Fruit fly (Drosophila melanogaster) whole organism, wandering third instar larva: Measurements from ENCODE around the gene CG33688.
A peak's percentile ranks its signal among the peaks of the same experiment; 100 is the strongest.

ENCODE experiments used
- Abd-B ChIP-seq: fragments of >200 bp; optimal IDR thresholded peaks from 2 replicates; lab custom pipeline; 2017; ENCODE audit warnings: missing biosample characterization, missing genetic modification characterization
- CG32264 ChIP-seq: fragments of 200-800 bp; sonication (Bioruptor generic); optimal IDR thresholded peaks from 2 replicates; lab custom pipeline; 2016; ENCODE audit warnings: missing biosample characterization, missing genetic modification characterization
- CG9705 ChIP-seq: fragments of 200-800 bp; sonication (Bioruptor generic); optimal IDR thresholded peaks from 2 replicates; lab custom pipeline; 2018; ENCODE audit warnings: missing biosample characterization, mild to moderate bottlenecking, missing genetic modification characterization
- CrebA ChIP-seq: fragments of 200-800 bp; sonication (Bioruptor generic); optimal IDR thresholded peaks from 2 replicates; lab custom pipeline; 2016; ENCODE audit warnings: missing biosample characterization, mild to moderate bottlenecking, missing genetic modification characterization, borderline replicate concordance
- Dfd ChIP-seq: fragments of >200 bp; optimal IDR thresholded peaks from 2 replicates; lab custom pipeline; 2017; ENCODE audit warnings: missing biosample characterization, missing genetic modification characterization
- Dif ChIP-seq: fragments of 200-275, 200-300 bp; sonication (Bioruptor generic); optimal IDR thresholded peaks from 2 replicates; lab custom pipeline; 2018; ENCODE audit warnings: missing biosample characterization, missing genetic modification characterization; ENCODE audit not compliant: partially characterized antibody
- GATAd ChIP-seq: sonication (Bioruptor generic); optimal IDR thresholded peaks from 2 replicates; lab custom pipeline; 2016; ENCODE audit warnings: missing biosample characterization, missing genetic modification characterization
- HLH106 ChIP-seq: fragments of 200-800 bp; optimal IDR thresholded peaks from 3 replicates; lab custom pipeline; 2019; ENCODE audit warnings: missing biosample characterization, mild to moderate bottlenecking, missing genetic modification characterization, moderate library complexity
- Hnf4 ChIP-seq: fragments of 200-800 bp; sonication (Bioruptor generic); optimal IDR thresholded peaks from 2 replicates; lab custom pipeline; 2016; ENCODE audit warnings: missing biosample characterization, mild to moderate bottlenecking, missing genetic modification characterization
- Hr78 ChIP-seq: fragments of >200 bp; optimal IDR thresholded peaks from 2 replicates; lab custom pipeline; 2017; ENCODE audit warnings: missing biosample characterization, missing genetic modification characterization
- Hr83 ChIP-seq: fragments of 200-300 bp; sonication (Bioruptor generic); optimal IDR thresholded peaks from 2 replicates; lab custom pipeline; 2016; ENCODE audit warnings: missing biosample characterization, mild to moderate bottlenecking, missing genetic modification characterization, moderate library complexity; ENCODE audit not compliant: poor library complexity, severe bottlenecking
- Jra ChIP-seq: sonication (Bioruptor generic); optimal IDR thresholded peaks from 2 replicates; lab custom pipeline; 2016; ENCODE audit warnings: missing biosample characterization, missing genetic modification characterization
- Mio ChIP-seq: sonication (Bioruptor generic); optimal IDR thresholded peaks from 2 replicates; lab custom pipeline; 2016; ENCODE audit warnings: missing biosample characterization, missing genetic modification characterization
- Myc ChIP-seq: fragments of >200 bp; optimal IDR thresholded peaks from 2 replicates; lab custom pipeline; 2017
- N ChIP-seq: fragments of >200 bp; optimal IDR thresholded peaks from 2 replicates; lab custom pipeline; 2018; ENCODE audit warnings: missing biosample characterization, missing external identifiers, missing genetic modification characterization
- OdsH ChIP-seq: fragments of 200-800 bp; sonication (Bioruptor generic); optimal IDR thresholded peaks from 2 replicates; lab custom pipeline; 2016; ENCODE audit warnings: missing biosample characterization, mild to moderate bottlenecking, missing genetic modification characterization
- Rel ChIP-seq, 2 experiments: fragments of 200-800 bp; sonication (Bioruptor generic) in 1 of 2; optimal IDR thresholded peaks; 2 replicates in 1 of 2; 3 replicates in 1 of 2; lab custom pipeline; 2016 to 2019; ENCODE audit warnings: mild to moderate bottlenecking in 2 of 2, missing biosample characterization in 2 of 2, missing genetic modification characterization in 2 of 2, moderate library complexity in 1 of 2
- Sp1 ChIP-seq: fragments of 200-800 bp; sonication (Bioruptor generic); optimal IDR thresholded peaks from 3 replicates; lab custom pipeline; 2019; ENCODE audit warnings: missing biosample characterization, mild to moderate bottlenecking, missing genetic modification characterization, moderate library complexity
- Vsx2 ChIP-seq: fragments of 200-300, 225-300 bp; sonication (Bioruptor generic); optimal IDR thresholded peaks from 2 replicates; lab custom pipeline; 2018; ENCODE audit warnings: missing biosample characterization, missing genetic modification characterization; ENCODE audit not compliant: partially characterized antibody
- br ChIP-seq: fragments of 200-800 bp; sonication (Bioruptor generic); optimal IDR thresholded peaks from 2 replicates; lab custom pipeline; 2016; ENCODE audit warnings: missing biosample characterization, missing genetic modification characterization
- brk ChIP-seq: fragments of 200-800 bp; sonication (Bioruptor generic); optimal IDR thresholded peaks from 2 replicates; lab custom pipeline; 2016; ENCODE audit warnings: missing biosample characterization, mild to moderate bottlenecking, missing genetic modification characterization
- dl ChIP-seq, 2 experiments: fragments of 175-275, 200-275 bp in 1 of 2; fragments of 200-275 bp in 1 of 2; sonication (Bioruptor generic); optimal IDR thresholded peaks; lab custom pipeline; 2018; ENCODE audit warnings: mild to moderate bottlenecking in 2 of 2, missing biosample characterization in 2 of 2, missing genetic modification characterization in 2 of 2, moderate library complexity in 2 of 2; ENCODE audit not compliant: partially characterized antibody in 2 of 2, insufficient read depth in 1 of 2
- dmrt93B ChIP-seq: fragments of 200-800 bp; sonication (Bioruptor generic); optimal IDR thresholded peaks from 2 replicates; lab custom pipeline; 2018; ENCODE audit warnings: missing biosample characterization, mild to moderate bottlenecking, missing genetic modification characterization
- dsf ChIP-seq: sonication (Bioruptor generic); optimal IDR thresholded peaks from 2 replicates; lab custom pipeline; 2016; ENCODE audit warnings: missing biosample characterization, missing genetic modification characterization, borderline replicate concordance
- ey ChIP-seq: fragments of 200-800 bp; sonication (Bioruptor generic); optimal IDR thresholded peaks from 2 replicates; lab custom pipeline; 2016; ENCODE audit warnings: missing biosample characterization, missing genetic modification characterization
- foxo ChIP-seq, 2 experiments: fragments of 200-800 bp; sonication (Bioruptor generic); optimal IDR thresholded peaks; 2 replicates in 1 of 2; 3 replicates in 1 of 2; lab custom pipeline; 2016 to 2017; ENCODE audit warnings: missing biosample characterization in 2 of 2, missing genetic modification characterization in 2 of 2
- fru ChIP-seq: fragments of 200-800 bp; sonication (Bioruptor generic); optimal IDR thresholded peaks from 3 replicates; lab custom pipeline; 2016; ENCODE audit warnings: missing biosample characterization, mild to moderate bottlenecking, missing genetic modification characterization
- h ChIP-seq: fragments of 200-800 bp; sonication (Bioruptor generic); optimal IDR thresholded peaks from 3 replicates; lab custom pipeline; 2016; ENCODE audit warnings: missing biosample characterization, mild to moderate bottlenecking, missing genetic modification characterization
- jim ChIP-seq: fragments of 175-275, 200-325 bp; sonication (Bioruptor generic); optimal IDR thresholded peaks from 2 replicates; lab custom pipeline; 2016; ENCODE audit warnings: missing biosample characterization, mild to moderate bottlenecking, missing genetic modification characterization
- lola ChIP-seq: fragments of >200 bp; optimal IDR thresholded peaks from 2 replicates; lab custom pipeline; 2017; ENCODE audit warnings: missing biosample characterization, missing genetic modification characterization
- pan ChIP-seq: fragments of >200 bp; optimal IDR thresholded peaks from 2 replicates; lab custom pipeline; 2017
- psq ChIP-seq: fragments of 200-800 bp; sonication (Bioruptor generic); optimal IDR thresholded peaks from 3 replicates; lab custom pipeline; 2017; ENCODE audit warnings: missing biosample characterization, mild to moderate bottlenecking, missing genetic modification characterization, moderate library complexity
- rgr ChIP-seq: fragments of 200-800 bp; sonication (Bioruptor generic); optimal IDR thresholded peaks from 3 replicates; lab custom pipeline; 2016; ENCODE audit warnings: missing biosample characterization, mild to moderate bottlenecking, missing genetic modification characterization
- sage ChIP-seq: fragments of 200-800 bp; sonication (Bioruptor generic); optimal IDR thresholded peaks from 2 replicates; lab custom pipeline; 2016; ENCODE audit warnings: missing biosample characterization, mild to moderate bottlenecking, missing genetic modification characterization
- sv ChIP-seq: fragments of 200-800 bp; sonication (Bioruptor generic); optimal IDR thresholded peaks from 3 replicates; lab custom pipeline; 2016; ENCODE audit warnings: missing biosample characterization, missing genetic modification characterization
- tai ChIP-seq: sonication (Bioruptor generic); optimal IDR thresholded peaks from 2 replicates; lab custom pipeline; 2016; ENCODE audit warnings: missing biosample characterization, missing genetic modification characterization
- usp ChIP-seq: fragments of >200 bp; optimal IDR thresholded peaks from 2 replicates; lab custom pipeline; 2017; ENCODE audit warnings: missing biosample characterization, missing genetic modification characterization
- woc ChIP-seq: sonication (Bioruptor generic); optimal IDR thresholded peaks from 2 replicates; lab custom pipeline; 2016; ENCODE audit warnings: missing biosample characterization, mild to moderate bottlenecking, missing genetic modification characterization

CG33688 gene

DNA sequence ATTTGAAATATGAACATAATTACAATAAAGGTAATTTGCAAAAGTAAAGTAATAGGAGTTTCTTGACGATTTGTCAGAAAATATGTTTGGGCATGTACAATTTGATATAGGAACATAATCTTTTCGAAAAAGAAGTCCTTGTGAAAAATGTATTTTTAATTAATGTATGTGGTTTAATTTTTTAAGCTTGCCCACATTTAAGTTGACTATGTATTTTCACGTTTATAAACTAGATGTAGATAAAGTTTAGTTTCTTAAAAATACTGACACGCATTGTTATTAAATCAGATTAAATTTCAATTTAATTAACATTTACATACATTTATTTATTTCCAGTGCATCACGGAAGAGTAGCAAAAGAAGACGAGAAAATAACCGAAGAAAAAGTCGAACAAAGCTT is 22.5 kb upstream of the CG33688 start:
- TF ChIP-seq lola (GFP tag; lab: Kevin White, UChicago), result no peak
- no peak for TF ChIP-seq N (GFP tag; lab: Kevin White, UChicago)
- no peak for TF ChIP-seq dsf
- TF ChIP-seq Myc (lab: Kevin White, UChicago), result no peak
- TF ChIP-seq jim (GFP tag; lab: Kevin White, UChicago), result no peak
- no peak for TF ChIP-seq dl (GFP tag; optimal IDR thresholded peaks at IDR 0.05; lab: Kevin White, UChicago; ENCODE audit: insufficient read depth in 1 of 2, partially characterized antibody in 2 of 2)
- TF ChIP-seq sage, result no peak
- peak; percentile 64 for TF ChIP-seq HLH106 (tag; lab: Kevin White, UChicago)
- TF ChIP-seq CrebA (GFP tag; lab: Kevin White, UChicago), result no peak
- no peak for TF ChIP-seq CG9705 (GFP tag; lab: Kevin White, UChicago)
- peak in 1 of 2 experiments; percentile 57 for TF ChIP-seq foxo (GFP tag; optimal IDR thresholded peaks at IDR 0.05; lab: Kevin White, UChicago)
- peak; percentile 71 for TF ChIP-seq fru
- no peak for TF ChIP-seq Dfd
- peak; percentile 58 for TF ChIP-seq tai (GFP tag; lab: Kevin White, UChicago)
- TF ChIP-seq dmrt93B (GFP tag; lab: Kevin White, UChicago), result peak; percentile 29
- TF ChIP-seq br (GFP tag; lab: Kevin White, UChicago), result peak; percentile 61
- peak; percentile 28 for TF ChIP-seq Jra
- peak; percentile 64 for TF ChIP-seq h
- TF ChIP-seq OdsH, result peak; percentile 29
- TF ChIP-seq Abd-B (GFP tag; lab: Kevin White, UChicago), result no peak
- TF ChIP-seq psq (GFP tag; lab: Kevin White, UChicago), result peak; percentile 41
- TF ChIP-seq pan, result no peak
- TF ChIP-seq brk (GFP tag; lab: Kevin White, UChicago), result peak; percentile 67
- no peak for TF ChIP-seq sv
- no peak for TF ChIP-seq Mio
- TF ChIP-seq Dif (GFP tag; lab: Kevin White, UChicago), result no peak
- peak; percentile 50 for TF ChIP-seq ey (GFP tag; lab: Kevin White, UChicago)
- TF ChIP-seq CG32264 (GFP tag; lab: Kevin White, UChicago), result no peak
- no peak for TF ChIP-seq Vsx2 (GFP tag; lab: Kevin White, UChicago)
- peak; percentile 4 for TF ChIP-seq woc (GFP tag; lab: Kevin White, UChicago)
- peak; percentile 82 for TF ChIP-seq Sp1 (GFP tag; lab: Kevin White, UChicago)
- TF ChIP-seq Hnf4, result peak; percentile 18
- peak; percentile 59 for TF ChIP-seq rgr
- TF ChIP-seq Hr78 (GFP tag; lab: Kevin White, UChicago), result no peak
- TF ChIP-seq Rel (GFP tag; optimal IDR thresholded peaks at IDR 0.05; lab: Kevin White, UChicago), result no peak
- no peak for TF ChIP-seq Rel (tag; optimal IDR thresholded peaks at IDR 0.05; lab: Kevin White, UChicago)
- no peak for TF ChIP-seq usp (GFP tag; lab: Kevin White, UChicago)
- no peak for TF ChIP-seq GATAd (GFP tag; lab: Kevin White, UChicago)
- TF ChIP-seq Hr83, result no peak
- TF ChIP-seq, all 38 proteins: peak for 16

DNA sequence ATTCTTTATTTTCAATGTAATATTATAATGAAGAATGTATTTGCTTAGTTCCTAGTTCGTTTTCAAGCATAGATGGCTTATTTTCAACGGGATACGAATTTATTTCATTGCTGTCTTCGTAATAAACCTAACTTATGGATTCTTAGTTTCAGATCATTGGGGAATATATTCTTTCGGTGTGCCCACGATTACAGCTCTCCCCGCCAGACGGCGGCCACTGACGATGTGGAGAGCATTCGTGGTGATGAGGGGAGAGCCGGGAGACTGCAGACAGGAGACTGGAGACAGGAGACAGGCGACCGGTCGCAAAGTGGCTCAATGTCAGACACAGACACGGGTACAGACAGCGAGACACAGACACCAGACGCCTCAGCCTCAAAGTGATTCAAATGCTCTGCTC is 21.7 kb upstream of the CG33688 start:
- no peak for TF ChIP-seq CrebA (GFP tag; lab: Kevin White, UChicago)
- TF ChIP-seq pan, result no peak
- TF ChIP-seq dsf, result no peak
- no peak for TF ChIP-seq sv
- peak; percentile 45 for TF ChIP-seq rgr
- TF ChIP-seq usp (GFP tag; lab: Kevin White, UChicago), result no peak
- TF ChIP-seq Mio, result no peak
- TF ChIP-seq N (GFP tag; lab: Kevin White, UChicago), result no peak
- no peak for TF ChIP-seq Abd-B (GFP tag; lab: Kevin White, UChicago)
- peak; percentile 42 for TF ChIP-seq Hr83
- TF ChIP-seq sage, result no peak
- no peak for TF ChIP-seq Myc (lab: Kevin White, UChicago)
- no peak for TF ChIP-seq jim (GFP tag; lab: Kevin White, UChicago)
- peak in 1 of 2 experiments; percentile 61 for TF ChIP-seq foxo (GFP tag; optimal IDR thresholded peaks at IDR 0.05; lab: Kevin White, UChicago)
- TF ChIP-seq Rel (GFP tag; optimal IDR thresholded peaks at IDR 0.05; lab: Kevin White, UChicago), result no peak
- TF ChIP-seq Rel (tag; optimal IDR thresholded peaks at IDR 0.05; lab: Kevin White, UChicago), result peak; percentile 17
- TF ChIP-seq br (GFP tag; lab: Kevin White, UChicago), result peak; percentile 36
- peak; percentile 70 for TF ChIP-seq Vsx2 (GFP tag; lab: Kevin White, UChicago)
- TF ChIP-seq ey (GFP tag; lab: Kevin White, UChicago), result peak; percentile 45
- TF ChIP-seq OdsH, result peak; percentile 62
- peak; percentile 48 for TF ChIP-seq fru
- TF ChIP-seq CG32264 (GFP tag; lab: Kevin White, UChicago), result no peak
- peak; percentile 56 for TF ChIP-seq h
- peak; percentile 72 for TF ChIP-seq Sp1 (GFP tag; lab: Kevin White, UChicago)
- TF ChIP-seq dmrt93B (GFP tag; lab: Kevin White, UChicago), result peak; percentile 15
- TF ChIP-seq dl (GFP tag; optimal IDR thresholded peaks at IDR 0.05; lab: Kevin White, UChicago; ENCODE audit: insufficient read depth in 1 of 2, partially characterized antibody in 2 of 2), result peak in 1 of 2 experiments; percentile 22
- TF ChIP-seq psq (GFP tag; lab: Kevin White, UChicago), result peak; percentile 61
- peak; percentile 40 for TF ChIP-seq CG9705 (GFP tag; lab: Kevin White, UChicago)
- TF ChIP-seq HLH106 (tag; lab: Kevin White, UChicago), result peak; percentile 76
- no peak for TF ChIP-seq Jra
- no peak for TF ChIP-seq Hr78 (GFP tag; lab: Kevin White, UChicago)
- TF ChIP-seq woc (GFP tag; lab: Kevin White, UChicago), result peak; percentile 69
- no peak for TF ChIP-seq Dfd
- TF ChIP-seq brk (GFP tag; lab: Kevin White, UChicago), result peak; percentile 22
- TF ChIP-seq Dif (GFP tag; lab: Kevin White, UChicago), result peak; percentile 63
- no peak for TF ChIP-seq tai (GFP tag; lab: Kevin White, UChicago)
- TF ChIP-seq GATAd (GFP tag; lab: Kevin White, UChicago), result no peak
- TF ChIP-seq Hnf4, result no peak
- no peak for TF ChIP-seq lola (GFP tag; lab: Kevin White, UChicago)
